Worm (Caenorhabditis elegans): Measurements from ENCODE around the gene Y55B1AR.4.

Y55B1AR.4 gene

ce11 chrIII:558832-559231 is 46.5 kb downstream of the Y55B1AR.4 start:
- TF ChIP-seq snpc-4 (GFP tag; optimal IDR thresholded peaks at IDR 0.05) (no peak), snpc-4 (tag; optimal IDR thresholded peaks at IDR 0.05) (no peak), ztf-28 (GFP tag; IDR thresholded peaks at IDR 0.05) (no peak), snpc-3.4 (tag; optimal IDR thresholded peaks at IDR 0.05) (peak; percentile 19), pha-4 (tag; optimal IDR thresholded peaks at IDR 0.05) (no peak), hsf-1 (GFP tag; IDR thresholded peaks at IDR 0.05) (no peak), hmg-1.2 (GFP tag; IDR thresholded peaks at IDR 0.05) (peak; percentile 85; the same call in 1 of the 2 replicates), nhr-90 (tag; optimal IDR thresholded peaks at IDR 0.05) (no peak), Y53G8AR.9 (GFP tag; conservative IDR thresholded peaks at IDR 0.05) (no peak), nfyb-1 (GFP tag; IDR thresholded peaks at IDR 0.05) (no peak), ets-4 (GFP tag; optimal IDR thresholded peaks at IDR 0.05) (no peak), ZK185.1 (tag; optimal IDR thresholded peaks at IDR 0.05; ENCODE audit: poor library complexity, severe bottlenecking) (peak; percentile 6), efl-1 (GFP tag; optimal IDR thresholded peaks at IDR 0.05) (peak; percentile 29), madf-8 (GFP tag; conservative IDR thresholded peaks at IDR 0.05) (no peak), lin-26 (GFP tag; IDR thresholded peaks at IDR 0.05) (no peak), nhr-80 (tag; optimal IDR thresholded peaks at IDR 0.05) (peak; percentile 46), rec-8 (tag; optimal IDR thresholded peaks at IDR 0.05) (no peak), unc-130 (GFP tag; optimal IDR thresholded peaks at IDR 0.05) (no peak), tbp1 (GFP tag; optimal IDR thresholded peaks at IDR 0.05) (no peak), ama-1 (optimal IDR thresholded peaks at IDR 0.05) (no peak), ama-1 (GFP tag; optimal IDR thresholded peaks at IDR 0.05) (no peak), hlh-26 (GFP tag; conservative IDR thresholded peaks at IDR 0.05) (no peak), mes-4 (tag; optimal IDR thresholded peaks at IDR 0.05) (no peak)

- TF ChIP-seq ceh-79 (tag; optimal IDR thresholded peaks at IDR 0.05) (no peak), B0261.1 (tag; optimal IDR thresholded peaks at IDR 0.05) (no peak)
These were observed 47.2 kb downstream of the Y55B1AR.4 start for ce11 chrIII:558083-558482.

ce11 chrIII:555650-556049 is 49.7 kb downstream of the Y55B1AR.4 start, which contains the start of gene B0353.1:
Gene B0353.1, plus strand, starts transcription at chrIII:555950.
- TF ChIP-seq lag-1 (GFP tag; IDR thresholded peaks at IDR 0.05) = no peak
- no peak for TF ChIP-seq cebp-2 (GFP tag; IDR thresholded peaks at IDR 0.05)
- TF ChIP-seq lin-35 (GFP tag; optimal IDR thresholded peaks at IDR 0.05) = no peak
- TF ChIP-seq dpl-1 (GFP tag; optimal IDR thresholded peaks at IDR 0.05) = no peak
- TF ChIP-seq F39B2.1 (GFP tag; IDR thresholded peaks at IDR 0.05) = no peak
- TF ChIP-seq ceh-58 (GFP tag; IDR thresholded peaks at IDR 0.05) = no peak
- TF ChIP-seq lsy-27 (tag; optimal IDR thresholded peaks at IDR 0.05; ENCODE audit: borderline replicate concordance, insufficient read depth) = no peak
- TF ChIP-seq nhr-120 (GFP tag; IDR thresholded peaks at IDR 0.05) = no peak
